Fruit fly (Drosophila melanogaster): Measurements from ENCODE around the gene ND-51.

Gene ND-51

DNA sequence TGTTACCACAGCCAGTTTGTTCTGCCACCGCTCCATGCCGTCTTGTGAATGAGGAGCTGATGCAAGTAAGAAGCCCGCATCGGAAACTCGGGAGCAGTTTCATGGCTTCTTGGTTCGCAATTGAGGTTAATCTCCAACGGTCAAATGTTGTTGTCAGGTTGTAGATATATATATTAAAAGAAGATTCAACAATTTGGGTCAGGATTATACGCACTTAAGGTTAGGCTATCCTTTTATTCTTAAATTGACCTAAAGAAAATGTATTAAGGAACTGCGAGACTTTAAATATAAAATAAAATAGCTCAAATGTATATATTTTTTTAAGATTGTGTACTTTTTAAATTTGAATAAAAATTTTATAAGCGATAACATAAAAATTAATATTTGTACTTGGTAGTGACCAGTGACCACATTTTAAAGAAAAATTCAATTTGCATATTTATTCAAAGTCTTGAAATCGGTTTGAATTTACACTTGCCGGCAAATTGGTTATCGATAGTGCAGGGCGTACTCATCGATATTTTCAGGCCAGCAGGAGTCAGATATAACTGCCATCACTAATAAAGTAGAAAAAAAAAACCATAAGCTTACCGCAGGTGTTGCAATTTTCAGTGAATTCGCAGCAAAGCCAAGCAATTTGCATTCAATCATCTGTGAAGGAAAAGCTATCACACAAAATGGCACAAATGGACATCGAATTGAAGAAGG lies 6.1 kb upstream of the ND-51 start, which contains the start of the genes CG9150 and Pfdn1 (continued):
- TF ChIP-seq bbx (GFP tag; IDR thresholded peaks at IDR 0.05; ENCODE audit: partially characterized antibody) (peak; percentile 91), Nf-YC (tag; optimal IDR thresholded peaks at IDR 0.05) (no peak), en (GFP tag; optimal IDR thresholded peaks at IDR 0.05) (no peak), jing (GFP tag; optimal IDR thresholded peaks at IDR 0.05) (no peak), nau (GFP tag; optimal IDR thresholded peaks at IDR 0.05) (no peak), hkb (optimal IDR thresholded peaks at IDR 0.05) (no peak), hkb (GFP tag; IDR thresholded peaks at IDR 0.05) (no peak), CG15514 (GFP tag; optimal IDR thresholded peaks at IDR 0.05) (peak; percentile 94), CG32772 (GFP tag; IDR thresholded peaks at IDR 0.05) (peak; percentile 83), trem (tag; optimal IDR thresholded peaks at IDR 0.05) (peak; percentile 26), dysf (GFP tag; IDR thresholded peaks at IDR 0.05) (no peak), unc-4 (GFP tag; IDR thresholded peaks at IDR 0.05; ENCODE audit: partially characterized antibody) (peak; percentile 90), HmgZ (tag; optimal IDR thresholded peaks at IDR 0.05) (peak; percentile 34), phol (tag; optimal IDR thresholded peaks at IDR 0.05) (peak; percentile 18), gfzf (GFP tag; optimal IDR thresholded peaks at IDR 0.05) (peak; percentile 17), MBD-R2 (GFP tag; IDR thresholded peaks at IDR 0.05) (peak; percentile 77), vfl (GFP tag; optimal IDR thresholded peaks at IDR 0.05) (no peak), vnd (GFP tag; IDR thresholded peaks at IDR 0.05; ENCODE audit: partially characterized antibody) (peak; percentile 75), Myb (GFP tag; optimal IDR thresholded peaks at IDR 0.05) (peak; percentile 68), Dbx (GFP tag; IDR thresholded peaks at IDR 0.05) (peak; percentile 36; the same call in 2 of the 3 replicates), CG2116 (GFP tag; optimal IDR thresholded peaks at IDR 0.05) (peak; percentile 88), crp (GFP tag; optimal IDR thresholded peaks at IDR 0.05) (peak in 1 of 2 experiments; percentile 54), Opbp (GFP tag; IDR thresholded peaks at IDR 0.05; ENCODE audit: partially characterized antibody) (peak; percentile 89), Bdp1 (GFP tag; optimal IDR thresholded peaks at IDR 0.05) (no peak), chinmo (GFP tag; IDR thresholded peaks at IDR 0.05; ENCODE audit: partially characterized antibody) (peak; percentile 78; the same call in 2 of the 4 replicates), CG42726 (GFP tag; IDR thresholded peaks at IDR 0.05; ENCODE audit: partially characterized antibody) (peak; percentile 69; the same call in 1 of the 2 replicates), tx (GFP tag; optimal IDR thresholded peaks at IDR 0.05) (peak; percentile 34), CoRest (tag; optimal IDR thresholded peaks at IDR 0.05) (peak; percentile 20), zf30C (GFP tag; optimal IDR thresholded peaks at IDR 0.05) (no peak), tna (GFP tag; IDR thresholded peaks at IDR 0.05; ENCODE audit: partially characterized antibody) (peak; percentile 89), CG13287 (GFP tag; IDR thresholded peaks at IDR 0.05; ENCODE audit: partially characterized antibody) (peak; percentile 93), CG18011 (GFP tag; optimal IDR thresholded peaks at IDR 0.05) (no peak), CG13624 (GFP tag; optimal IDR thresholded peaks at IDR 0.05) (peak; percentile 29), HLH3B (GFP tag; IDR thresholded peaks at IDR 0.05) (no peak), lbe (GFP tag; optimal IDR thresholded peaks at IDR 0.05) (peak; percentile 50), inv (GFP tag; IDR thresholded peaks at IDR 0.05; ENCODE audit: partially characterized antibody) (peak; percentile 80), Oli (tag; optimal IDR thresholded peaks at IDR 0.05) (no peak), Ets97D (GFP tag; optimal IDR thresholded peaks at IDR 0.05) (peak; percentile 39), MESR4 (GFP tag; optimal IDR thresholded peaks at IDR 0.05) (peak; percentile 62), CG2129 (GFP tag; IDR thresholded peaks at IDR 0.05; ENCODE audit: partially characterized antibody) (peak; percentile 80), Dref (GFP tag; IDR thresholded peaks at IDR 0.05) (peak; percentile 95), Xrp1 (GFP tag; IDR thresholded peaks at IDR 0.05) (no peak), hb (GFP tag; IDR thresholded peaks at IDR 0.05; ENCODE audit: partially characterized antibody) (peak; percentile 60; the same call in 2 of the 3 replicates), CG8765 (GFP tag; IDR thresholded peaks at IDR 0.05) (no peak), Fer1 (GFP tag; optimal IDR thresholded peaks at IDR 0.05) (peak; percentile 30), Sox100B (GFP tag; optimal IDR thresholded peaks at IDR 0.05) (no peak), CG2120 (GFP tag; optimal IDR thresholded peaks at IDR 0.05) (peak; percentile 25), amos (GFP tag; IDR thresholded peaks at IDR 0.05; ENCODE audit: partially characterized antibody) (peak; percentile 92)
